Worm (Caenorhabditis elegans): ENCODE results near the gene D1086.1.

The D1086.1 gene

ce11 chrV:14083970-14084369 is 14.7 kb upstream of the D1086.1 start, which contains the start of gene D1086.7:
Gene D1086.7, plus strand, starts transcription at chrV:14084270.
- TF ChIP-seq xnd-1 (tag; optimal IDR thresholded peaks at IDR 0.05) (no peak), ceh-91 (GFP tag; IDR thresholded peaks at IDR 0.05) (no peak), nhr-90 (tag; optimal IDR thresholded peaks at IDR 0.05) (no peak), ceh-79 (tag; optimal IDR thresholded peaks at IDR 0.05) (no peak), Y79H2A.3 (GFP tag; conservative IDR thresholded peaks at IDR 0.05) (no peak), F10E7.11 (tag; optimal IDR thresholded peaks at IDR 0.05) (no peak), hmg-20 (GFP tag; IDR thresholded peaks at IDR 0.05) (no peak), sea-2 (GFP tag; IDR thresholded peaks at IDR 0.05) (no peak), sptf-2 (GFP tag; optimal IDR thresholded peaks at IDR 0.05) (no peak), zfh-2 (GFP tag; conservative IDR thresholded peaks at IDR 0.05) (no peak), unc-130 (GFP tag; optimal IDR thresholded peaks at IDR 0.05) (no peak), B0336.3 (GFP tag; IDR thresholded peaks at IDR 0.05) (no peak), lin-54 (GFP tag; optimal IDR thresholded peaks at IDR 0.05) (no peak)

DNA sequence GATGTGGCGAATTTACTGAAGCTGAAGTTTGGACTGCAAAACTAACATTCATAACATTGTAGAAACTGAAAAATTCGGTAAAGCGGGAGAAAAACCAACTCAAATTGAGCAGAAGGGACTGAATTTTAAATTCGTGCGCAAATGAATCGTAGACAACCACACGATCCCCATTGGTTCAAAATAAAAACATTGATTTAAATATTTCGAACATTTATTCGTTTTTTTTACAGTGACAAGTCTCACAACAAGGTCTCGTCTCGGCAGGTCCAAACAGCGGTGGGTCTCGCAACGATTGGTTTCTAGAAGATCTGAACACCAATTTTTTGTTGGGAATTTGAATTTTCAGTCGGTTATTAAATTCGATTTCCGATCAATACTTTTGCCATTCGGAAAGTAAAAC is 13.1 kb upstream of the D1086.1 start, which contains the start of gene D1086.18:
D1086.18 (plus strand) TSS at position 301 of the 400 bp plus-strand sequence.
- TF ChIP-seq F23B12.7 (tag; optimal IDR thresholded peaks at IDR 0.05; ENCODE audit: insufficient read depth) (no peak), repo-1 (tag; optimal IDR thresholded peaks at IDR 0.05) (no peak), B0035.1 (tag; optimal IDR thresholded peaks at IDR 0.05) (no peak), mel-28 (tag; optimal IDR thresholded peaks at IDR 0.05; ENCODE audit: borderline replicate concordance) (no peak), ceh-79 (tag; optimal IDR thresholded peaks at IDR 0.05) (no peak), unc-62 (GFP tag; optimal IDR thresholded peaks at IDR 0.05) (no peak), madf-8 (GFP tag; conservative IDR thresholded peaks at IDR 0.05) (no peak), ceh-91 (GFP tag; IDR thresholded peaks at IDR 0.05) (no peak), rpc-1 (optimal IDR thresholded peaks at IDR 0.05) (no peak), rpc-1 (tag; optimal IDR thresholded peaks at IDR 0.05) (no peak), lin-54 (GFP tag; optimal IDR thresholded peaks at IDR 0.05) (no peak), nhr-80 (tag; optimal IDR thresholded peaks at IDR 0.05) (no peak), ztf-3 (GFP tag; optimal IDR thresholded peaks at IDR 0.05) (no peak)

ce11 chrV:14088051-14088450 is 10.6 kb upstream of the D1086.1 start, which contains the start of gene D1086.19:
Gene D1086.19, plus strand, starts transcription at chrV:14088351.
- TF ChIP-seq tlf-1 (GFP tag; optimal IDR thresholded peaks at IDR 0.05) (no peak), repo-1 (tag; optimal IDR thresholded peaks at IDR 0.05) (no peak), mxl-1 (tag; optimal IDR thresholded peaks at IDR 0.05) (no peak), lir-1 (GFP tag; conservative IDR thresholded peaks at IDR 0.05) (no peak), ztf-22 (GFP tag; optimal IDR thresholded peaks at IDR 0.05) (no peak), C06A6.2 (GFP tag; conservative IDR thresholded peaks at IDR 0.05) (no peak), sptf-2 (GFP tag; optimal IDR thresholded peaks at IDR 0.05) (no peak), madf-6 (GFP tag; IDR thresholded peaks at IDR 0.05) (no peak), rpc-1 (optimal IDR thresholded peaks at IDR 0.05) (no peak), rpc-1 (tag; optimal IDR thresholded peaks at IDR 0.05) (no peak), ZK185.1 (tag; optimal IDR thresholded peaks at IDR 0.05; ENCODE audit: poor library complexity, severe bottlenecking) (no peak), attf-5 (GFP tag; optimal IDR thresholded peaks at IDR 0.05) (no peak), athp-1 (tag; optimal IDR thresholded peaks at IDR 0.05) (no peak), zim-3 (tag; optimal IDR thresholded peaks at IDR 0.05) (no peak), efl-1 (GFP tag; optimal IDR thresholded peaks at IDR 0.05) (no peak)

- TF ChIP-seq mcd-1 (GFP tag; IDR thresholded peaks at IDR 0.05) (no peak), ceh-58 (GFP tag; IDR thresholded peaks at IDR 0.05) (no peak), tbp1 (GFP tag; optimal IDR thresholded peaks at IDR 0.05) (no peak), B0019.2 (GFP tag; conservative IDR thresholded peaks at IDR 0.05) (no peak), tbx-9 (tag; optimal IDR thresholded peaks at IDR 0.05; ENCODE audit: borderline replicate concordance) (no peak), cebp-2 (GFP tag; IDR thresholded peaks at IDR 0.05) (no peak), snpc-4 (GFP tag; optimal IDR thresholded peaks at IDR 0.05) (no peak), snpc-4 (tag; optimal IDR thresholded peaks at IDR 0.05) (peak in 1 of 4 experiments; percentile 30), xnd-1 (tag; optimal IDR thresholded peaks at IDR 0.05) (no peak), F39B2.1 (GFP tag; IDR thresholded peaks at IDR 0.05) (no peak), snpc-1.1 (tag; optimal IDR thresholded peaks at IDR 0.05; ENCODE audit: insufficient read depth) (peak; percentile 37), nfyb-1 (GFP tag; IDR thresholded peaks at IDR 0.05) (no peak)
Observed at ce11 chrV:14090309-14090967, 8.2 kb upstream of the D1086.1 start, which contains the start of the genes D1086.5 and him-5. Gene D1086.5, minus strand, starts transcription at chrV:14090359. Gene him-5, plus strand, starts transcription at chrV:14090426.

Data from whole organism, young adult.